Fruit fly (Drosophila melanogaster) whole organism, embryonic: ENCODE measurements around the gene CG43249.
A peak's percentile ranks its signal among the peaks of the same experiment; 100 is the strongest.

Experiments
- Blimp-1 ChIP-seq: fragments of 200-800 bp; sonication (Bioruptor generic); optimal IDR thresholded peaks from 3 replicates; lab custom pipeline; 2018; ENCODE audit warnings: missing biosample characterization, missing genetic modification characterization, mild to moderate bottlenecking, moderate library complexity, missing genetic modification reagents
- CG12659 ChIP-seq: fragments of 200-800 bp; sonication (Bioruptor generic); optimal IDR thresholded peaks from 3 replicates; lab custom pipeline; 2017; ENCODE audit warnings: mild to moderate bottlenecking, missing biosample characterization, missing genetic modification reagents, missing genetic modification characterization
- CG14710 ChIP-seq: fragments of 200-800 bp; sonication (Bioruptor generic); optimal IDR thresholded peaks from 3 replicates; lab custom pipeline; 2019; ENCODE audit warnings: missing biosample characterization, mild to moderate bottlenecking, missing genetic modification characterization, moderate library complexity
- CG16863 ChIP-seq: fragments of 200-800 bp; sonication (Bioruptor generic); optimal IDR thresholded peaks from 3 replicates; lab custom pipeline; 2016; ENCODE audit warnings: missing biosample characterization, missing genetic modification characterization
- CG18262 ChIP-seq: fragments of 200-800 bp; optimal IDR thresholded peaks from 3 replicates; lab custom pipeline; 2019; ENCODE audit warnings: missing biosample characterization, mild to moderate bottlenecking, missing genetic modification characterization, moderate library complexity
- CG2202 ChIP-seq: fragments of 200-800 bp; sonication (Bioruptor generic); optimal IDR thresholded peaks from 2 replicates; lab custom pipeline; 2018; ENCODE audit warnings: missing biosample characterization, mild to moderate bottlenecking, missing genetic modification characterization
- CG30431 ChIP-seq: fragments of 200-800 bp; sonication (Bioruptor generic); optimal IDR thresholded peaks from 2 replicates; lab custom pipeline; 2017; ENCODE audit warnings: missing biosample characterization, missing genetic modification characterization
- CG34376 ChIP-seq: fragments of 200-800 bp; sonication (Bioruptor generic); optimal IDR thresholded peaks from 2 replicates; lab custom pipeline; 2018; ENCODE audit warnings: missing biosample characterization, mild to moderate bottlenecking, missing genetic modification characterization
- CG3838 ChIP-seq: fragments of 200-800 bp; sonication (Bioruptor generic); optimal IDR thresholded peaks from 3 replicates; lab custom pipeline; 2016; ENCODE audit warnings: missing biosample characterization, missing genetic modification characterization
- CG5180 ChIP-seq: fragments of 200-800 bp; sonication (Bioruptor generic); optimal IDR thresholded peaks from 3 replicates; lab custom pipeline; 2017; ENCODE audit warnings: missing biosample characterization, missing genetic modification characterization, mild to moderate bottlenecking, moderate library complexity, missing genetic modification reagents
- CG5953 ChIP-seq: fragments of 200-800 bp; sonication (Bioruptor generic); IDR thresholded peaks from 2 replicates; pipeline ENCODE4 v1.3.6; 2022; ENCODE audit warnings: missing biosample characterization, missing genetic modification characterization
- CG7786 ChIP-seq: fragments of 200-800 bp; sonication (Bioruptor generic); optimal IDR thresholded peaks from 2 replicates; lab custom pipeline; 2016; ENCODE audit warnings: missing biosample characterization, missing genetic modification characterization
- CrebB ChIP-seq: fragments of 200-800 bp; sonication (Bioruptor generic); optimal IDR thresholded peaks from 3 replicates; lab custom pipeline; 2018; ENCODE audit warnings: missing biosample characterization, mild to moderate bottlenecking, missing genetic modification characterization
- Dbx ChIP-seq: fragments of 200-800 bp; sonication (Bioruptor generic); IDR thresholded peaks from 3 replicates; pipeline ENCODE4 v1.3.6; 2022; ENCODE audit warnings: missing biosample characterization, missing genetic modification characterization
- Deaf1 ChIP-seq: fragments of 200-800 bp; optimal IDR thresholded peaks from 3 replicates; lab custom pipeline; 2019; ENCODE audit warnings: missing biosample characterization, mild to moderate bottlenecking, missing genetic modification characterization, moderate library complexity
- Dref ChIP-seq: fragments of 200-800 bp; sonication (Bioruptor generic); IDR thresholded peaks from 2 replicates; pipeline ENCODE4 v1.3.6; 2022; ENCODE audit warnings: missing biosample characterization, missing genetic modification characterization
- Ets65A ChIP-seq: fragments of 200-800 bp; sonication (Bioruptor generic); peaks from one replicate; lab custom pipeline; 2016; ENCODE audit warnings: missing biosample characterization, missing genetic modification characterization
- Hey ChIP-seq: fragments of 200-800 bp; sonication (Bioruptor generic); optimal IDR thresholded peaks from 3 replicates; lab custom pipeline; 2018; ENCODE audit warnings: missing biosample characterization, mild to moderate bottlenecking, missing genetic modification characterization
- Hr3 ChIP-seq: fragments of 200-800 bp; sonication (Bioruptor generic); optimal IDR thresholded peaks from 3 replicates; lab custom pipeline; 2016; ENCODE audit warnings: missing biosample characterization, missing genetic modification characterization
- MESR4 ChIP-seq: fragments of 200-800 bp; sonication (Bioruptor generic); optimal IDR thresholded peaks from 2 replicates; lab custom pipeline; 2018; ENCODE audit warnings: missing biosample characterization, mild to moderate bottlenecking, missing genetic modification characterization, moderate library complexity
- abd-A ChIP-seq: fragments of 200-800 bp; sonication (Bioruptor generic); optimal IDR thresholded peaks from 3 replicates; lab custom pipeline; 2019; ENCODE audit warnings: missing biosample characterization, mild to moderate bottlenecking, missing genetic modification characterization, moderate library complexity
- chinmo ChIP-seq: fragments of 200-800 bp; sonication (Bioruptor generic); IDR thresholded peaks from 4 replicates; pipeline ENCODE4 v1.3.6; 2022; ENCODE audit warnings: missing biosample characterization, missing genetic modification characterization; ENCODE audit not compliant: partially characterized antibody
- ftz-f1 ChIP-seq: fragments of 200-800 bp; sonication (Bioruptor generic); optimal IDR thresholded peaks from 2 replicates; lab custom pipeline; 2016; ENCODE audit warnings: missing biosample characterization, missing genetic modification characterization
- gt ChIP-seq: fragments of 200-800 bp; sonication (Bioruptor generic); IDR thresholded peaks from 2 replicates; pipeline ENCODE4 v1.3.6; 2022; ENCODE audit warnings: missing biosample characterization, missing genetic modification characterization
- hb ChIP-seq: fragments of 200-800 bp; sonication (Bioruptor generic); IDR thresholded peaks from 3 replicates; pipeline ENCODE4 v1.3.6; 2022; ENCODE audit warnings: missing biosample characterization, missing genetic modification characterization; ENCODE audit not compliant: partially characterized antibody
- hbn ChIP-seq: fragments of 200-800 bp; sonication (Bioruptor generic); IDR thresholded peaks from 2 replicates; pipeline ENCODE4 v1.3.6; 2022; ENCODE audit warnings: missing biosample characterization, missing genetic modification characterization; ENCODE audit not compliant: partially characterized antibody
- oc ChIP-seq: fragments of 200-800 bp; sonication (Bioruptor generic); optimal IDR thresholded peaks from 2 replicates; lab custom pipeline; 2018; ENCODE audit warnings: missing biosample characterization, mild to moderate bottlenecking, missing genetic modification characterization, moderate library complexity
- sens ChIP-seq: fragments of 200-800 bp; sonication (Bioruptor generic); peaks from one replicate; lab custom pipeline; 2016; ENCODE audit warnings: missing biosample characterization, missing genetic modification characterization
- vvl ChIP-seq: fragments of 200-800 bp; sonication (Bioruptor generic); IDR thresholded peaks from 2 replicates; pipeline ENCODE4 v1.3.6; 2022; ENCODE audit warnings: missing biosample characterization, missing genetic modification characterization
- zfh2 ChIP-seq: fragments of 200-800 bp; sonication (Bioruptor generic); optimal IDR thresholded peaks from 2 replicates; lab custom pipeline; 2016; ENCODE audit warnings: missing biosample characterization, missing genetic modification characterization

Gene CG43249

dm6 chr3L:16269092-16269491, 35.0 kb upstream of the CG43249 start, which contains the start of gene CG13068:
Gene CG13068 (plus strand): TSS chr3L:16269392.
- TF ChIP-seq CG5953 = no peak
- no peak for TF ChIP-seq ftz-f1
- TF ChIP-seq hb = 0 out of 3 replicates have a peak, but pooled peaks have one; percentile 16
- TF ChIP-seq vvl (GFP tag; lab: Robert Waterston, UW) = 0 out of 2 replicates have a peak, but pooled peaks have one; percentile 39
- TF ChIP-seq CG18262 (tag; lab: Kevin White, UChicago) = no peak
- TF ChIP-seq gt = no peak

DNA sequence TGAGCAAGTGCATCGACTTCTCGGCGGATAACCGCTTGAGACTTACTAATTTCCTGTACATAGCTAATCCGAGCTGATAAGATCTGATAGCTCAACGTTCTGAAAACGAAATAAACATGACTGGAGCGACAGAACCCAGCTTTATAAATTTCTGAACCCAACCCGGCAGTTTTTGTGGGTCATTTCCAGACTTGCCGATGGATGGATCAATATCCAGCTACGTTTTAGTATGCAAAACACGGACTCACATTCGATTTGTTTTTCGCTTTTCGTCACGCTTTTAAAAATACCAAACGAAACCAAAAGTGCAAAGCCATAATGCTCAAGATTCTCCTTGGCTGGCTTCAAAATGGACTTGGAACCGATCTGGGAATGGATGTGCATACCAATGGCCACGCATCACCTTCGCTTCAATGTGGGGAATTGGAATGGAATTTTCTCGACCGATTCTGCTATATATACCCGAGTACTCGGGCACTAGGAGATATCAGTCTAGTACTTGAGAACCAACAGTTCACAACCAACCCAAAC, 33.2 kb upstream of the CG43249 start, which contains the start of the genes CG34248 and CG13067:
CG34248 (minus strand) TSS at position 101 of the 531 bp plus-strand sequence.
CG13067 (plus strand) TSS at position 481 of the 531 bp plus-strand sequence.
- TF ChIP-seq Hr3 = no peak
- peak; percentile 25; the same call in 1 of the 2 replicates for TF ChIP-seq vvl (GFP tag; lab: Robert Waterston, UW)
- TF ChIP-seq Blimp-1 (GFP tag; lab: Kevin White, UChicago) = peak; percentile 80

DNA sequence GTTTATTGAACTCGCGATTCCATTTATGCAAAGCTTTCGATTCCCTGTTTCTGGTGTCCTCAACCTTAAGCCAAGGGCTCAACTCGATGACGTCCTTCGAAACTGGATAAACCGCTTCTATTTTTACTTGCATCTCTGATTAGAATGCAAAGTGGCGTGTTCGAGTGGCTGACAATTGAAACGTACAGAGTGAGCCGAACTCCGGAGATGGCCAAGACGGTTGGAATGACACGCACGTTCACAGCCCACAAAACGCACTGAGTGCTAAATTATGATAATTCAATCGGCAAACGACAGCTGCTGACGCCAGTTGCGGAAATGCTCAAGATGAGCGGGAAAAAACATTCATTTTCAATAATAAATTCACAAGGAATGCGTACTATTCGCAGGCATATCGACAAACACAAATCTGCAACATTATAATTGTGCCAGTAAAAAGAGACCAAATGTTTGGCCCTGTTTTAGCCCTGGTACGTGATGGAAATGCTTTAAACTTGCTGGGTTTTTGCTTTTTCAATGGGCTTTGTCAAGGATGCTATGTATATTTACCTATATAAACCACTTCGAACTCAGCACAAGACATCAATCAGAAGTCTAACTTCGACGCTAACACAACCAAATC, 31.6 kb upstream of the CG43249 start, which contains the start of gene CG13066:
CG13066 (plus strand) TSS at position 572 of the 622 bp plus-strand sequence.
- TF ChIP-seq vvl (GFP tag; lab: Robert Waterston, UW) (peak; percentile 37; the same call in 1 of the 2 replicates), sens (GFP tag; lab: Kevin White, UChicago) (peak; percentile 52), Deaf1 (tag; lab: Kevin White, UChicago) (no peak), chinmo (GFP tag; lab: Robert Waterston, UW) (0 out of 4 replicates have a peak, but pooled peaks have one; percentile 48)

DNA sequence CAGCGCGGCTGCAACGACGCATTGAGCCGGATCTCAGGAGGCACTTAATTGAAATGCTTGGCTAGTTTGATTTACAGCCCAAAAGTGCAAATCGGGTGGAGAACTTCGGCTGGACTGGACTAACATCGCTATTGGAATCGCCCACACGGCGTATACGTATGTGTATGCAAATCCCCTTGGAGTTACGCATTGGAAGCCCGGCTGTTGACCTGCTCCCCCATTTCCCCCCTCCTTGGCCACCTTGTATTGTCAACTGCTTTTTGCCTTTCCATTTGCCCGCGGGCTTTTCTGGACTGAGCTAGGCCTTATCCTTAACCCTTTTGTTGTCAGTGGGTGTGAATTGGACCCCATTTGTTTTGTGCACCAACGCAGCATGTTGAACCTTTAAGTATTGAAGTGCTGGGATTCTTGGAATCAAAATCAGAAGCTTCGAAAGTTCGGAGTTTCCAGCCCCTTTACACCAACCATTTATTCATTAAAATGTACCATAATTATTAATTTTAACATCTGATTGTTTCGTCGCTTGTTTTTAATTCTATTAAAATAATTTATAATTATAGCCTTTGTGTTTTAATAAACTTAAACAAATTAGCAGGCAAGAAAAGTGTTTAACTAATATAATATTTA, 28.6 kb upstream of the CG43249 start:
- TF ChIP-seq CG16863 (GFP tag; lab: Kevin White, UChicago) = no peak
- TF ChIP-seq Dref = 0 out of 2 replicates have a peak, but pooled peaks have one; percentile 9
- TF ChIP-seq Ets65A (GFP tag; lab: Kevin White, UChicago) = peak; percentile 11
- TF ChIP-seq CG2202 (tag; lab: Kevin White, UChicago) = no peak
- no peak for TF ChIP-seq CG7786

- TF ChIP-seq CG5180 (GFP tag; lab: Kevin White, UChicago) = no peak
- TF ChIP-seq hbn (GFP tag; lab: Robert Waterston, UW) = no peak
- TF ChIP-seq Dbx (GFP tag; lab: Robert Waterston, UW) = no peak
- no peak for TF ChIP-seq zfh2 (GFP tag; lab: Kevin White, UChicago)
- TF ChIP-seq CG7786 = no peak
- TF ChIP-seq CrebB (tag; lab: Kevin White, UChicago) = no peak
- no peak for TF ChIP-seq CG12659 (GFP tag; lab: Kevin White, UChicago)
- TF ChIP-seq Hey (tag; lab: Kevin White, UChicago) = no peak
- TF ChIP-seq CG34376 (GFP tag; lab: Kevin White, UChicago) = no peak
- TF ChIP-seq CG30431 (GFP tag; lab: Kevin White, UChicago) = no peak
- no peak for TF ChIP-seq Hr3
- no peak for TF ChIP-seq oc (tag; lab: Kevin White, UChicago)
- no peak for TF ChIP-seq MESR4 (GFP tag; lab: Kevin White, UChicago)
- no peak for TF ChIP-seq CG14710 (tag; lab: Kevin White, UChicago)
- no peak for TF ChIP-seq CG3838 (GFP tag; lab: Kevin White, UChicago)
- no peak for TF ChIP-seq abd-A (tag; lab: Kevin White, UChicago)
Measured at dm6 chr3L:16277135-16277534, 26.9 kb upstream of the CG43249 start, which contains the start of gene CG13065. Gene CG13065 (plus strand): TSS chr3L:16277435.
